Worm (Caenorhabditis elegans) whole organism, L3 larva: Measurements from ENCODE around the gene bcmo-2.

Experiments
- ama-1 ChIP-seq: fragments of 150-350 bp; optimal IDR thresholded peaks from 2 replicates; lab custom pipeline; 2018
- ceh-16 ChIP-seq: sonication (generic microtip); optimal IDR thresholded peaks from 2 replicates; lab custom pipeline; 2017; ENCODE audit warnings: missing biosample characterization, missing genetic modification characterization
- ceh-28 ChIP-seq: fragments of 150-350 bp; optimal IDR thresholded peaks from 2 replicates; lab custom pipeline; 2014; ENCODE audit warnings: missing biosample characterization, missing genetic modification reagents, missing genetic modification characterization
- egl-27 ChIP-seq: sonication (generic microtip); optimal IDR thresholded peaks from 4 replicates; lab custom pipeline; 2017; ENCODE audit warnings: missing biosample characterization, missing genetic modification reagents, missing genetic modification characterization
- egl-5 ChIP-seq: fragments of 150-350 bp; optimal IDR thresholded peaks from 2 replicates; lab custom pipeline; 2017; ENCODE audit warnings: missing biosample characterization, missing genetic modification reagents, missing genetic modification characterization, inconsistent platforms
- elt-2 ChIP-seq: sonication (generic microtip); optimal IDR thresholded peaks from 2 replicates; lab custom pipeline; 2016; ENCODE audit warnings: missing genetic modification reagents, mild to moderate bottlenecking, missing genetic modification characterization, missing compliant biosample characterization
- elt-3 ChIP-seq, 3 experiments: fragments of 150-350 bp in 1 of 3; sonication (generic microtip) in 2 of 3; optimal IDR thresholded peaks; 2 replicates in 2 of 3; 4 replicates in 1 of 3; lab custom pipeline; 2014 to 2017; ENCODE audit warnings: missing biosample characterization in 3 of 3, missing genetic modification characterization in 3 of 3
- eor-1 ChIP-seq, 2 experiments: fragments of 150-350 bp; optimal IDR thresholded peaks; 2 replicates each; lab custom pipeline; 2014 to 2018; ENCODE audit warnings: missing biosample characterization in 2 of 2, missing genetic modification characterization in 2 of 2
- fkh-10 ChIP-seq: sonication (generic microtip); optimal IDR thresholded peaks from 2 replicates; lab custom pipeline; 2017; ENCODE audit warnings: missing biosample characterization, missing genetic modification reagents, missing genetic modification characterization
- fkh-2 ChIP-seq: fragments of 150-350 bp; optimal IDR thresholded peaks from 2 replicates; lab custom pipeline; 2014; ENCODE audit warnings: missing biosample characterization, missing genetic modification reagents, missing genetic modification characterization
- jun-1 ChIP-seq: fragments of 150-350 bp; optimal IDR thresholded peaks from 2 replicates; lab custom pipeline; 2014; ENCODE audit warnings: missing biosample characterization, missing genetic modification reagents, missing genetic modification characterization
- lin-39 ChIP-seq: fragments of 150-350 bp; optimal IDR thresholded peaks from 2 replicates; lab custom pipeline; 2018; ENCODE audit warnings: missing biosample characterization, missing genetic modification reagents, missing genetic modification characterization
- mdl-1 ChIP-seq: fragments of 150-350 bp; optimal IDR thresholded peaks from 2 replicates; lab custom pipeline; 2014; ENCODE audit warnings: missing biosample characterization, missing genetic modification characterization
- nfya-1 ChIP-seq: sonication (generic microtip); optimal IDR thresholded peaks from 2 replicates; lab custom pipeline; 2017; ENCODE audit warnings: missing genetic modification characterization, mild to moderate bottlenecking, missing compliant biosample characterization, antibody characterized with exemption, moderate library complexity; ENCODE audit not compliant: insufficient read depth
- nhr-11 ChIP-seq: fragments of 150-350 bp; optimal IDR thresholded peaks from 2 replicates; lab custom pipeline; 2014; ENCODE audit warnings: missing biosample characterization, missing genetic modification characterization
- nhr-12 ChIP-seq: fragments of 150-350 bp; optimal IDR thresholded peaks from 2 replicates; lab custom pipeline; 2014; ENCODE audit warnings: missing biosample characterization, missing genetic modification characterization
- nhr-23 ChIP-seq: fragments of 150-350 bp; optimal IDR thresholded peaks from 2 replicates; lab custom pipeline; 2014; ENCODE audit warnings: missing biosample characterization, missing genetic modification reagents, missing genetic modification characterization
- nhr-25 ChIP-seq: sonication (generic microtip); optimal IDR thresholded peaks from 2 replicates; lab custom pipeline; 2017; ENCODE audit warnings: missing biosample characterization, missing genetic modification characterization
- nhr-28 ChIP-seq: fragments of 150-350 bp; optimal IDR thresholded peaks from 2 replicates; lab custom pipeline; 2014; ENCODE audit warnings: missing biosample characterization, missing genetic modification characterization
- nhr-43 ChIP-seq: sonication (generic microtip); optimal IDR thresholded peaks from 2 replicates; lab custom pipeline; 2016; ENCODE audit warnings: mild to moderate bottlenecking, missing genetic modification characterization, missing compliant biosample characterization; ENCODE audit not compliant: poor library complexity, severe bottlenecking
- nhr-67 ChIP-seq: fragments of 150-350 bp; optimal IDR thresholded peaks from 2 replicates; lab custom pipeline; 2014; ENCODE audit warnings: missing biosample characterization, missing genetic modification characterization
- nhr-76 ChIP-seq: fragments of 150-350 bp; sonication (generic microtip); optimal IDR thresholded peaks from 5 replicates; lab custom pipeline; 2014; ENCODE audit warnings: missing biosample characterization, missing genetic modification characterization
- pha-4 ChIP-seq: fragments of 150-350 bp; optimal IDR thresholded peaks from 2 replicates; lab custom pipeline; 2014; ENCODE audit warnings: missing biosample characterization, missing genetic modification reagents, missing genetic modification characterization
- pqm-1 ChIP-seq: fragments of 150-350 bp; optimal IDR thresholded peaks from 2 replicates; lab custom pipeline; 2017; ENCODE audit warnings: missing biosample characterization, missing genetic modification characterization, inconsistent platforms
- sea-2 ChIP-seq: fragments of 150-350 bp; sonication (generic microtip); optimal IDR thresholded peaks from 4 replicates; lab custom pipeline; 2014; ENCODE audit warnings: missing biosample characterization, missing genetic modification reagents, missing genetic modification characterization
- snpc-4 ChIP-seq: fragments of 150-350 bp; optimal IDR thresholded peaks from 2 replicates; lab custom pipeline; 2014; ENCODE audit warnings: missing biosample characterization, missing genetic modification characterization
- unc-39 ChIP-seq: sonication (generic microtip); optimal IDR thresholded peaks from 4 replicates; lab custom pipeline; 2017; ENCODE audit warnings: missing biosample characterization, missing genetic modification characterization
- unc-62 ChIP-seq: fragments of 150-350 bp; sonication (generic microtip); optimal IDR thresholded peaks from 4 replicates; lab custom pipeline; 2014; ENCODE audit warnings: missing biosample characterization, missing genetic modification reagents, missing genetic modification characterization
- zag-1 ChIP-seq: fragments of 150-350 bp; optimal IDR thresholded peaks from 2 replicates; lab custom pipeline; 2014; ENCODE audit warnings: missing biosample characterization, missing genetic modification characterization

The bcmo-2 gene

DNA sequence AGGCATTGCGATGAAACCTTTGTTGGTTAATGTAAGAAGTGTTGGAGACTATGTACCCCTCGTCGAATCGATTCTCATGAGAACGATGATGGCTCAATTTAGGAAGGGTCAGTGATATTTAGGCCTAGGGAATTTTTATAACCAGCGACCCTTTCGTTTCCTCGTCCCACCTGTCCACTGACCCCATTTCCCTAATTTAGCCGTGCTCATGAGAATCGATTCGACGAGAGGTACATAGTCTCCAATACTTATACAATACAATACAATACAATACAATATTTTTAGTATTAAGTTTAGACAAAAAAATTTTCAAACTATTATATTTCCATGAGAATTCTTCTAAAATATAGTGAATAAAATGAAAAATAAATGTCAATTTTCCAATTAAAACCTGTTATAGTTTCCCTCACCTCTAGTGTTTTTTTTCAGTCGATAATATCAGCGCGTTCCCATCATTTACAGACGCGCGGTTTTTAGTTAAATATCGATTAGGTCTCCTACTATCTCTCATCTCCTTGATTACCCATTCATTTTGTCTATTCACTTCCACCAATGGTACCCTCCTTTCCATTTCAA, 3.9 kb downstream of the bcmo-2 start, which contains the start of the genes F53C3.11 and fbxb-103:
Gene F53C3.11, minus strand, starts transcription at position 101 of the 576 bp plus-strand sequence.
Gene fbxb-103, plus strand, starts transcription at position 526 of the 576 bp plus-strand sequence.
- no peak for TF ChIP-seq nhr-12 (tag; lab: Kevin White, UChicago)
- TF ChIP-seq mdl-1 (tag; lab: Kevin White, UChicago) = no peak
- no peak for TF ChIP-seq nhr-25
- no peak for TF ChIP-seq elt-3 (tag; optimal IDR thresholded peaks at IDR 0.05; lab: Kevin White, UChicago)
- TF ChIP-seq, all 47 proteins: peak for 0

ce11 chrII:3902798-3903197, 7.8 kb downstream of the bcmo-2 start, which contains the start of gene F53C3.3:
Gene F53C3.3, plus strand, starts transcription at chrII:3902856.
- no peak for TF ChIP-seq jun-1
- TF ChIP-seq zag-1 (tag; lab: Kevin White, UChicago) = no peak

- no peak for TF ChIP-seq elt-3 (tag; optimal IDR thresholded peaks at IDR 0.05; lab: Kevin White, UChicago)
Observed at ce11 chrII:3901108-3901507, 9.5 kb downstream of the bcmo-2 start, which contains the start of gene F53C3.4. Gene F53C3.4, plus strand, starts transcription at chrII:3901408.

DNA sequence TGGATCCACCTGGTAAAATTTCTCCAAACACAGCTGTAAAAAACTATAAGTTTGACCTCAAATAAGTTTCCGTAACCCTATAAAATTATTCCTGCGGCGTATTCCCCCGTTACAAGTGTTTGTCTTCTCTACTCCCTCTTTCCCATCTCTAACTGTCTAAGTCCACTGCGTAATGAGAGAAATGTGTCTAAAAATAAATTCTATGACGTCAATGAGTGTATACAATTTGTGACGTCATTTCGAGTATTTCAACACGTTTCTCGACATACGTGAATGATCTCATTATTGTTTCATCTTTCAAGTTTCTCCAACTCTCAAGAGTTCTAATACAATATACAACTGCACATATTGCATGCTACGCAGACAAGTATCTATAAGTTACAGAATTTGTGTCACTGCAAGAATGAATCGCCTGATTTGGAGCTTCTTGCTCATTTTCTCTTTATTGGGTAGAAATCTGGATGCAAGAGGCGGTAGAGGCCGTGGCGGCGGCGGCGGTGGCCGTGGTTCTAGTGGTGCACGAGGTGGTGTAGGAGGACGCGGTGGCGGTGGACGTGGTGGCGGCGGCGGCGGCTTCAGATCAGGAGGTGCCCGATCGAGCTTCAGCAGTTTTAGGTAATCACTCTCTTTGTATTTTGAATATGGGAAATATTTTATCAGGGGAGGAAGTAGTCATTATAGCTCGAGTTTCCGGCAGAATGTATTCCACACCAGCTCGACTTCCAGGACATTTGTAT, 12.7 kb downstream of the bcmo-2 start, which contains the start of gene F53C3.6:
Gene F53C3.6, plus strand, starts transcription at position 385 of the 737 bp plus-strand sequence.
- peak; percentile 4 for TF ChIP-seq lin-39 (tag; lab: Kevin White, UChicago)
- TF ChIP-seq elt-3 (tag; optimal IDR thresholded peaks at IDR 0.05; lab: Kevin White, UChicago) = no peak
- no peak for TF ChIP-seq ama-1 (lab: Kevin White, UChicago)
- peak; percentile 33 for TF ChIP-seq jun-1
- peak; percentile 65 for TF ChIP-seq nfya-1 (tag; lab: Kevin White, UChicago)
- peak; percentile 16 for TF ChIP-seq pqm-1
- TF ChIP-seq nhr-76 (tag; lab: Kevin White, UChicago) = no peak
- TF ChIP-seq eor-1 (tag; optimal IDR thresholded peaks at IDR 0.05; lab: Kevin White, UChicago) = no peak
- TF ChIP-seq ceh-28 (tag; lab: Kevin White, UChicago) = peak; percentile 37
- peak; percentile 16 for TF ChIP-seq mdl-1 (tag; lab: Kevin White, UChicago)
- no peak for TF ChIP-seq snpc-4
- TF ChIP-seq egl-27 = peak; percentile 40
- TF ChIP-seq nhr-25 = peak; percentile 42
- TF ChIP-seq nhr-67 (tag; lab: Kevin White, UChicago) = no peak
- TF ChIP-seq egl-5 (tag; lab: Kevin White, UChicago) = peak; percentile 52
- peak; percentile 44 for TF ChIP-seq elt-2 (tag; lab: Kevin White, UChicago)

DNA sequence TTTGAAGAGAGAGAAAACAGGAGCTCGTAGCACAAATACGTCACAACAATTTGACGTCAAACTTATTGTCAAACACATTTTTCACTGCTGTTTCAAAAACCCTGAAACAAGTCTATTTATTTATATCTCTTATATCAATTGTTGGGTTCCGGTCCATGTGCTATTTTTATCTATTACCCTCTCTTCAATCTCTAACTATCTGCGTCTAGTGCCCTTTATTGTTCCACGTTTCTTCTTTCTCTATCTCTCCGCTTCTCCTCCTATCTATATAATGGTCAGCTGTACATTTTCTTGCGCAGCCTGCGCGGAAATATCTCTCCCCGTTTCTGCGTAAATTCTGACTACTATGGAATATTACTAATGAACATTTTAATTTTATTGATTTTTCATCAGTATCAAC, 13.7 kb downstream of the bcmo-2 start:
- TF ChIP-seq nhr-25 (no peak), pha-4 (tag; lab: Kevin White, UChicago) (peak; percentile 52), nhr-76 (tag; lab: Kevin White, UChicago) (no peak), ceh-28 (tag; lab: Kevin White, UChicago) (peak; percentile 38), nhr-28 (tag; lab: Kevin White, UChicago) (no peak), nhr-11 (tag; lab: Kevin White, UChicago) (no peak), sea-2 (GFP tag; lab: Kevin White, UChicago) (no peak), ceh-16 (no peak), nhr-23 (tag; lab: Kevin White, UChicago) (peak; percentile 23), fkh-10 (no peak), egl-5 (tag; lab: Kevin White, UChicago) (peak; percentile 13), nhr-43 (tag; lab: Kevin White, UChicago) (peak; percentile 1), fkh-2 (tag; lab: Kevin White, UChicago) (no peak), nfya-1 (tag; lab: Kevin White, UChicago) (peak; percentile 61), unc-39 (tag; lab: Kevin White, UChicago) (no peak), unc-62 (GFP tag; lab: Kevin White, UChicago) (no peak), elt-2 (tag; lab: Kevin White, UChicago) (no peak), nhr-67 (tag; lab: Kevin White, UChicago) (no peak)
